Fruit fly (Drosophila melanogaster): ENCODE data around the gene CG42353.

CG42353 gene

dm6 chrX:16073375-16073982 lies 31.3 kb downstream of the CG42353 start, which contains the start of gene Nipsnap (continued):
- TF ChIP-seq Taf1 (GFP tag; IDR thresholded peaks at IDR 0.05), result no peak
- no peak for TF ChIP-seq CG10321 (GFP tag; IDR thresholded peaks at IDR 0.05)
- peak; percentile 72 for TF ChIP-seq CG1603 (tag; optimal IDR thresholded peaks at IDR 0.05)
- peak; percentile 8 for TF ChIP-seq CG8290 (GFP tag; optimal IDR thresholded peaks at IDR 0.05)
- TF ChIP-seq CG8290 (tag; optimal IDR thresholded peaks at IDR 0.05), result no peak
- TF ChIP-seq row (GFP tag; IDR thresholded peaks at IDR 0.05), result peak; percentile 45; the same call in 2 of the 3 replicates
- TF ChIP-seq CG7372 (GFP tag; IDR thresholded peaks at IDR 0.05), result no peak
- peak; percentile 97 for TF ChIP-seq vnd (GFP tag; IDR thresholded peaks at IDR 0.05; ENCODE audit: partially characterized antibody)
- no peak for TF ChIP-seq nmo (GFP tag; optimal IDR thresholded peaks at IDR 0.05)
- TF ChIP-seq phol (tag; optimal IDR thresholded peaks at IDR 0.05), result peak; percentile 69
- TF ChIP-seq MTF-1 (GFP tag; optimal IDR thresholded peaks at IDR 0.05; ENCODE audit: borderline replicate concordance), result no peak
- no peak for TF ChIP-seq prd (optimal IDR thresholded peaks at IDR 0.05)
- no peak for TF ChIP-seq prd (GFP tag; IDR thresholded peaks at IDR 0.05)
- no peak for TF ChIP-seq CG1832 (GFP tag; optimal IDR thresholded peaks at IDR 0.05)
- no peak for TF ChIP-seq CG5245 (GFP tag; optimal IDR thresholded peaks at IDR 0.05)
- TF ChIP-seq Hr78 (GFP tag; optimal IDR thresholded peaks at IDR 0.05), result no peak
- no peak for TF ChIP-seq tap (tag; optimal IDR thresholded peaks at IDR 0.05)
- TF ChIP-seq tup (GFP tag; optimal IDR thresholded peaks at IDR 0.05), result no peak
- no peak for TF ChIP-seq Hmx (GFP tag; optimal IDR thresholded peaks at IDR 0.05)
- TF ChIP-seq Lpt (GFP tag; optimal IDR thresholded peaks at IDR 0.05), result no peak
- no peak for TF ChIP-seq CG33557 (GFP tag; optimal IDR thresholded peaks at IDR 0.05)
- no peak for TF ChIP-seq slp2 (GFP tag; optimal IDR thresholded peaks at IDR 0.05)
- TF ChIP-seq eyg (GFP tag; optimal IDR thresholded peaks at IDR 0.05), result no peak
- TF ChIP-seq Usf (GFP tag; optimal IDR thresholded peaks at IDR 0.05), result no peak
- TF ChIP-seq CG15479 (GFP tag; optimal IDR thresholded peaks at IDR 0.05), result no peak
- TF ChIP-seq ap (GFP tag; IDR thresholded peaks at IDR 0.05), result no peak
- no peak for TF ChIP-seq dmrt11E (tag; optimal IDR thresholded peaks at IDR 0.05)
- no peak for TF ChIP-seq Adf1 (GFP tag; IDR thresholded peaks at IDR 0.05)
- TF ChIP-seq Optix (GFP tag; IDR thresholded peaks at IDR 0.05), result no peak
- TF ChIP-seq CG11456 (GFP tag; IDR thresholded peaks at IDR 0.05), result no peak
- peak; percentile 54 for TF ChIP-seq CG12659 (GFP tag; optimal IDR thresholded peaks at IDR 0.05)
- no peak for TF ChIP-seq Abd-B (GFP tag; optimal IDR thresholded peaks at IDR 0.05)
- TF ChIP-seq Bgb (GFP tag; IDR thresholded peaks at IDR 0.05; ENCODE audit: partially characterized antibody), result peak; percentile 98
- no peak for TF ChIP-seq chn (GFP tag; optimal IDR thresholded peaks at IDR 0.05)
- TF ChIP-seq CG30020 (tag; optimal IDR thresholded peaks at IDR 0.05), result peak; percentile 50
- no peak for TF ChIP-seq nerfin-1 (tag; optimal IDR thresholded peaks at IDR 0.05)
- no peak for TF ChIP-seq CG14441 (GFP tag; IDR thresholded peaks at IDR 0.05)
- TF ChIP-seq CG13424 (tag; optimal IDR thresholded peaks at IDR 0.05), result no peak
- peak; percentile 20 for TF ChIP-seq Nf-YC (tag; optimal IDR thresholded peaks at IDR 0.05)
- TF ChIP-seq ato (GFP tag; IDR thresholded peaks at IDR 0.05; ENCODE audit: partially characterized antibody), result peak; percentile 98
- TF ChIP-seq br (optimal IDR thresholded peaks at IDR 0.05), result no peak
- no peak for TF ChIP-seq gce (GFP tag; IDR thresholded peaks at IDR 0.05)
- no peak for TF ChIP-seq Fer3 (tag; optimal IDR thresholded peaks at IDR 0.05)
- no peak for TF ChIP-seq CG5180 (GFP tag; optimal IDR thresholded peaks at IDR 0.05)
- TF ChIP-seq yki (optimal IDR thresholded peaks at IDR 0.05), result no peak
- peak; percentile 97 for TF ChIP-seq Myb (GFP tag; optimal IDR thresholded peaks at IDR 0.05)
- peak; percentile 98 for TF ChIP-seq mld (GFP tag; IDR thresholded peaks at IDR 0.05; ENCODE audit: partially characterized antibody)
- TF ChIP-seq grn (GFP tag; optimal IDR thresholded peaks at IDR 0.05), result no peak
- peak; percentile 95 for TF ChIP-seq Scr (GFP tag; IDR thresholded peaks at IDR 0.05; ENCODE audit: partially characterized antibody)
- TF ChIP-seq CG6813 (GFP tag; optimal IDR thresholded peaks at IDR 0.05), result no peak
- TF ChIP-seq danr (GFP tag; IDR thresholded peaks at IDR 0.05), result no peak
